Fruit fly (Drosophila melanogaster): Measurements from ENCODE around the gene sturkopf.

The sturkopf gene

dm6 chr3L:1352065-1352464, 38.9 kb upstream of the sturkopf start (continued):
- TF ChIP-seq Dip2 (GFP tag; IDR thresholded peaks at IDR 0.05) (peak; percentile 94), CG4424 (GFP tag; optimal IDR thresholded peaks at IDR 0.05) (peak; percentile 44), NC2α (GFP tag; optimal IDR thresholded peaks at IDR 0.05) (no peak), CG6765 (GFP tag; optimal IDR thresholded peaks at IDR 0.05) (no peak), ERR (GFP tag; optimal IDR thresholded peaks at IDR 0.05) (no peak), CG17385 (GFP tag; optimal IDR thresholded peaks at IDR 0.05) (peak; percentile 11), CG7556 (GFP tag; optimal IDR thresholded peaks at IDR 0.05) (peak; percentile 13), CG3847 (GFP tag; IDR thresholded peaks at IDR 0.05) (no peak), zf30C (GFP tag; optimal IDR thresholded peaks at IDR 0.05) (peak; percentile 15), dimm (GFP tag; IDR thresholded peaks at IDR 0.05) (no peak), Nf-YC (tag; optimal IDR thresholded peaks at IDR 0.05) (peak; percentile 40), fd96Cb (tag; optimal IDR thresholded peaks at IDR 0.05) (no peak), CG10979 (tag; optimal IDR thresholded peaks at IDR 0.05) (peak; percentile 35), ftz-f1 (GFP tag; optimal IDR thresholded peaks at IDR 0.05) (no peak), CG7839 (tag; optimal IDR thresholded peaks at IDR 0.05) (peak; percentile 48), CG34376 (GFP tag; optimal IDR thresholded peaks at IDR 0.05) (peak; percentile 46), lmd (GFP tag; IDR thresholded peaks at IDR 0.05) (peak; percentile 26; the same call in 1 of the 2 replicates), CG17328 (GFP tag; IDR thresholded peaks at IDR 0.05) (peak; percentile 21; the same call in 1 of the 2 replicates), YL-1 (GFP tag; optimal IDR thresholded peaks at IDR 0.05) (peak; percentile 33), CG17568 (GFP tag; optimal IDR thresholded peaks at IDR 0.05) (peak; percentile 32), Lhr (GFP tag; optimal IDR thresholded peaks at IDR 0.05) (peak; percentile 71), CG9876 (GFP tag; optimal IDR thresholded peaks at IDR 0.05) (no peak), gem (tag; optimal IDR thresholded peaks at IDR 0.05) (peak; percentile 33), dmrt99B (tag; optimal IDR thresholded peaks at IDR 0.05) (peak; percentile 45), unc-4 (GFP tag; IDR thresholded peaks at IDR 0.05; ENCODE audit: partially characterized antibody) (peak; percentile 86), ssp (GFP tag; IDR thresholded peaks at IDR 0.05) (peak; percentile 31; the same call in 1 of the 2 replicates), prd (optimal IDR thresholded peaks at IDR 0.05) (no peak), prd (GFP tag; IDR thresholded peaks at IDR 0.05) (peak; percentile 40; the same call in 1 of the 3 replicates), tna (GFP tag; IDR thresholded peaks at IDR 0.05; ENCODE audit: partially characterized antibody) (peak; percentile 74), pho (GFP tag; optimal IDR thresholded peaks at IDR 0.05) (peak; percentile 37), bbx (GFP tag; IDR thresholded peaks at IDR 0.05; ENCODE audit: partially characterized antibody) (peak; percentile 91), Oli (tag; optimal IDR thresholded peaks at IDR 0.05) (no peak), gsb-n (tag; optimal IDR thresholded peaks at IDR 0.05) (peak; percentile 19), E2f2 (GFP tag; IDR thresholded peaks at IDR 0.05) (peak; percentile 16; the same call in 1 of the 2 replicates), HLH4C (GFP tag; IDR thresholded peaks at IDR 0.05; ENCODE audit: partially characterized antibody) (peak; percentile 77), CG12155 (GFP tag; optimal IDR thresholded peaks at IDR 0.05) (peak; percentile 30), CG15269 (tag; optimal IDR thresholded peaks at IDR 0.05) (peak; percentile 40), CrebB (tag; optimal IDR thresholded peaks at IDR 0.05) (peak; percentile 0), CG10209 (GFP tag; optimal IDR thresholded peaks at IDR 0.05) (no peak), CG1024 (GFP tag; IDR thresholded peaks at IDR 0.05) (0 out of 2 replicates have a peak, but pooled peaks have one; percentile 21), cg (GFP tag; optimal IDR thresholded peaks at IDR 0.05) (no peak), CG33557 (GFP tag; optimal IDR thresholded peaks at IDR 0.05) (peak; percentile 14), CG16863 (GFP tag; optimal IDR thresholded peaks at IDR 0.05) (peak; percentile 15), Hsf (GFP tag; optimal IDR thresholded peaks at IDR 0.05) (peak; percentile 34), kah (GFP tag; optimal IDR thresholded peaks at IDR 0.05) (peak; percentile 11), Camta (GFP tag; optimal IDR thresholded peaks at IDR 0.05) (no peak), Bgb (GFP tag; IDR thresholded peaks at IDR 0.05; ENCODE audit: partially characterized antibody) (peak; percentile 89), Max (GFP tag; optimal IDR thresholded peaks at IDR 0.05) (peak; percentile 11), CG2202 (tag; optimal IDR thresholded peaks at IDR 0.05) (no peak), stwl (tag; optimal IDR thresholded peaks at IDR 0.05) (peak; percentile 79)

Data from whole organism, embryonic.